Worm (Caenorhabditis elegans): ENCODE measurements around the gene F36H5.13.

DNA sequence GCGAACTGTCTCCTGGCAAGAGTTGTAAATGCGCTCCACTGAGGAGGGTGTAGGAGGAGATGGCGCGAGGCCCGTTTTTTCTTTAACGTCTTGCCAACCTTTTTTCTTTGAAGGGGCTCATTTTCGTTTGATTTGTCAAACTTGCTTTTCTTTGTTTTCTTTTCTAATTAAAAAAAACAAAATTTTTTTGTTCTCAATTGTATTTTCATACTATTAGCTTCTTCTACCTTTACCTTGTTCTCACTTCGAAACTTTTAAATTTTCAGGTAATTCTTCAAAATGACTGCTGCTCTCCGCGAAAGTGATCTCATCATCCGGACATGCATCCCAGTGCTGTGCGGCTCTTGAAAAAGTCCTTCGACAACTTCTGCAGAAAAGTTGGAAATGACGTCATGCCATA, 40.4 kb downstream of the F36H5.13 start, which contains the start of gene fbxa-184:
- no peak for TF ChIP-seq hmg-11 (tag; optimal IDR thresholded peaks at IDR 0.05)
- TF ChIP-seq nhr-76 (tag; optimal IDR thresholded peaks at IDR 0.05): no peak
- TF ChIP-seq tbx-2 (tag; optimal IDR thresholded peaks at IDR 0.05): no peak
- TF ChIP-seq elt-1 (tag; optimal IDR thresholded peaks at IDR 0.05): no peak
- TF ChIP-seq egl-27 (tag; optimal IDR thresholded peaks at IDR 0.05): no peak
- TF ChIP-seq snpc-4 (tag; optimal IDR thresholded peaks at IDR 0.05): no peak
- no peak for TF ChIP-seq nhr-12 (tag; optimal IDR thresholded peaks at IDR 0.05)
- no peak for TF ChIP-seq elt-3 (tag; optimal IDR thresholded peaks at IDR 0.05)

Data from whole organism, L3 larva.